Fruit fly (Drosophila melanogaster) whole organism, embryonic: ENCODE data around the gene MBD-like.

Experiments
- ATbp ChIP-seq: fragments of 200-800 bp; sonication (Bioruptor generic); optimal IDR thresholded peaks from 2 replicates; lab custom pipeline; 2017; ENCODE audit warnings: missing biosample characterization, mild to moderate bottlenecking, missing genetic modification characterization, missing genetic modification reagents
- BtbVII ChIP-seq: fragments of 200-800 bp; sonication (Bioruptor generic); optimal IDR thresholded peaks from 3 replicates; lab custom pipeline; 2017; ENCODE audit warnings: missing biosample characterization, mild to moderate bottlenecking, missing genetic modification characterization
- CG12391 ChIP-seq: fragments of 200-800 bp; sonication (Bioruptor generic); optimal IDR thresholded peaks from 3 replicates; lab custom pipeline; 2018; ENCODE audit warnings: missing biosample characterization, mild to moderate bottlenecking, missing genetic modification characterization, moderate library complexity
- CG12659 ChIP-seq: fragments of 200-800 bp; sonication (Bioruptor generic); optimal IDR thresholded peaks from 3 replicates; lab custom pipeline; 2017; ENCODE audit warnings: mild to moderate bottlenecking, missing biosample characterization, missing genetic modification reagents, missing genetic modification characterization
- CG13123 ChIP-seq: fragments of 200-800 bp; sonication (Bioruptor generic); optimal IDR thresholded peaks from 2 replicates; lab custom pipeline; 2016; ENCODE audit warnings: missing biosample characterization, missing genetic modification characterization
- CG14710 ChIP-seq: fragments of 200-800 bp; sonication (Bioruptor generic); optimal IDR thresholded peaks from 3 replicates; lab custom pipeline; 2019; ENCODE audit warnings: missing biosample characterization, mild to moderate bottlenecking, missing genetic modification characterization, moderate library complexity
- CG15479 ChIP-seq: fragments of 200-800 bp; sonication (Bioruptor generic); optimal IDR thresholded peaks from 3 replicates; lab custom pipeline; 2019; ENCODE audit warnings: missing biosample characterization, mild to moderate bottlenecking, missing genetic modification characterization, moderate library complexity
- CG15601 ChIP-seq: fragments of 200-800 bp; sonication (Bioruptor generic); optimal IDR thresholded peaks from 3 replicates; lab custom pipeline; 2019; ENCODE audit warnings: missing biosample characterization, mild to moderate bottlenecking, missing genetic modification characterization, moderate library complexity
- CG15696 ChIP-seq: fragments of 200-800 bp; sonication (Bioruptor generic); optimal IDR thresholded peaks from 2 replicates; lab custom pipeline; 2019; ENCODE audit warnings: missing biosample characterization, mild to moderate bottlenecking, missing genetic modification characterization, moderate library complexity
- CG1647 ChIP-seq: fragments of 200-800 bp; sonication (Bioruptor generic); optimal IDR thresholded peaks from 3 replicates; lab custom pipeline; 2016; ENCODE audit warnings: missing biosample characterization, missing genetic modification characterization
- CG2712 ChIP-seq: fragments of 200-800 bp; optimal IDR thresholded peaks from 3 replicates; lab custom pipeline; 2019; ENCODE audit warnings: missing biosample characterization, mild to moderate bottlenecking, missing genetic modification characterization, moderate library complexity
- CG2875 ChIP-seq: fragments of 200-800 bp; sonication (Bioruptor generic); optimal IDR thresholded peaks from 2 replicates; lab custom pipeline; 2017; ENCODE audit warnings: missing biosample characterization, mild to moderate bottlenecking, missing genetic modification characterization, missing genetic modification reagents
- CG4360 ChIP-seq: fragments of 200-800 bp; sonication (Bioruptor generic); IDR thresholded peaks from 2 replicates; pipeline ENCODE4 v1.3.6; 2022; ENCODE audit warnings: missing biosample characterization, missing genetic modification characterization
- CG6254 ChIP-seq: fragments of 200-800 bp; sonication (Bioruptor generic); optimal IDR thresholded peaks from 3 replicates; lab custom pipeline; 2017; ENCODE audit warnings: mild to moderate bottlenecking, missing biosample characterization, missing genetic modification reagents, missing genetic modification characterization
- CG6683 ChIP-seq: fragments of 200-800 bp; sonication (Bioruptor generic); optimal IDR thresholded peaks from 2 replicates; lab custom pipeline; 2017; ENCODE audit warnings: missing biosample characterization, mild to moderate bottlenecking, missing genetic modification characterization, missing genetic modification reagents
- CG6689 ChIP-seq: fragments of 200-800 bp; sonication (Bioruptor generic); IDR thresholded peaks from 2 replicates; pipeline ENCODE4 v1.3.6; 2022; ENCODE audit warnings: missing biosample characterization, missing genetic modification characterization
- CG9609 ChIP-seq: fragments of 200-800 bp; sonication (Bioruptor generic); optimal IDR thresholded peaks from 3 replicates; lab custom pipeline; 2016; ENCODE audit warnings: missing biosample characterization, missing genetic modification characterization
- D ChIP-seq, 2 experiments: fragments of 200-800 bp in 1 of 2; fragments of >200 bp in 1 of 2; sonication (Bioruptor generic) in 1 of 2; optimal IDR thresholded peaks; 2 replicates in 1 of 2; 3 replicates in 1 of 2; lab custom pipeline; 2017; ENCODE audit warnings: mild to moderate bottlenecking in 1 of 2, missing biosample characterization in 1 of 2, missing genetic modification characterization in 1 of 2, missing genetic modification reagents in 1 of 2
- D19A ChIP-seq: fragments of 200-800 bp; optimal IDR thresholded peaks from 3 replicates; lab custom pipeline; 2019; ENCODE audit warnings: missing biosample characterization, mild to moderate bottlenecking, missing genetic modification characterization, moderate library complexity
- Eip74EF ChIP-seq, 2 experiments: fragments of 200-800 bp in 1 of 2; fragments of >200 bp in 1 of 2; sonication (Bioruptor generic) in 1 of 2; optimal IDR thresholded peaks; 2 replicates each; lab custom pipeline; 2017 to 2019; ENCODE audit warnings: missing biosample characterization in 2 of 2, missing genetic modification characterization in 2 of 2, mild to moderate bottlenecking in 1 of 2, moderate library complexity in 1 of 2
- HLH4C ChIP-seq: fragments of 200-800 bp; sonication (Bioruptor generic); IDR thresholded peaks from 3 replicates; pipeline ENCODE4 v1.3.6; 2022; ENCODE audit warnings: missing biosample characterization, missing genetic modification characterization; ENCODE audit not compliant: partially characterized antibody
- HLHmδ ChIP-seq: fragments of 200-800 bp; sonication (Bioruptor generic); optimal IDR thresholded peaks from 2 replicates; lab custom pipeline; 2018; ENCODE audit warnings: missing biosample characterization, mild to moderate bottlenecking, missing genetic modification characterization, moderate library complexity
- HmgD ChIP-seq: fragments of 200-800 bp; sonication (Bioruptor generic); optimal IDR thresholded peaks from 3 replicates; lab custom pipeline; 2016; ENCODE audit warnings: missing biosample characterization, missing genetic modification characterization
- HmgZ ChIP-seq: fragments of 200-800 bp; sonication (Bioruptor generic); optimal IDR thresholded peaks from 2 replicates; lab custom pipeline; 2018; ENCODE audit warnings: missing biosample characterization, mild to moderate bottlenecking, missing genetic modification characterization
- NC2β ChIP-seq: fragments of 200-800 bp; sonication (Bioruptor generic); optimal IDR thresholded peaks from 2 replicates; lab custom pipeline; 2016; ENCODE audit warnings: missing biosample characterization, missing genetic modification characterization
- Nf-YC ChIP-seq: fragments of 200-800 bp; optimal IDR thresholded peaks from 3 replicates; lab custom pipeline; 2019; ENCODE audit warnings: missing biosample characterization, mild to moderate bottlenecking, missing genetic modification characterization, moderate library complexity
- Oaz ChIP-seq: fragments of 200-800 bp; sonication (Bioruptor generic); IDR thresholded peaks from 2 replicates; pipeline ENCODE4 v1.3.6; 2022; ENCODE audit warnings: missing biosample characterization, missing genetic modification characterization
- Side ChIP-seq: fragments of 200-800 bp; sonication (Bioruptor generic); optimal IDR thresholded peaks from 2 replicates; lab custom pipeline; 2016; ENCODE audit warnings: missing biosample characterization, missing genetic modification characterization
- Sox100B ChIP-seq: fragments of 200-800 bp; sonication (Bioruptor generic); optimal IDR thresholded peaks from 3 replicates; lab custom pipeline; 2018; ENCODE audit warnings: missing biosample characterization, mild to moderate bottlenecking, missing genetic modification characterization
- Taf1 ChIP-seq: fragments of 200-800 bp; sonication (Bioruptor generic); IDR thresholded peaks from 2 replicates; pipeline ENCODE4 v1.3.6; 2022; ENCODE audit warnings: missing biosample characterization, missing genetic modification characterization
- Tbp ChIP-seq: fragments of >200 bp; optimal IDR thresholded peaks from 2 replicates; lab custom pipeline; 2018; ENCODE audit warnings: missing biosample characterization, missing genetic modification characterization
- Trl ChIP-seq, 3 experiments: fragments of >200 bp in 2 of 3; fragments of 200-800 bp in 1 of 3; sonication (Bioruptor generic) in 1 of 3; optimal IDR thresholded peaks; 2 replicates in 1 of 3; 3 replicates in 2 of 3; lab custom pipeline; 2016 to 2017; ENCODE audit warnings: missing biosample characterization in 1 of 3, missing genetic modification characterization in 1 of 3
- cad ChIP-seq: fragments of >200 bp; optimal IDR thresholded peaks from 2 replicates; lab custom pipeline; 2017; ENCODE audit warnings: missing biosample characterization, missing genetic modification characterization
- caup ChIP-seq: fragments of 200-800 bp; sonication (Bioruptor generic); optimal IDR thresholded peaks from 3 replicates; lab custom pipeline; 2017; ENCODE audit warnings: missing biosample characterization, mild to moderate bottlenecking, missing genetic modification characterization, moderate library complexity; ENCODE audit not compliant: severe bottlenecking
- dati ChIP-seq: fragments of 200-800 bp; sonication (Bioruptor generic); IDR thresholded peaks from 2 replicates; pipeline ENCODE4 v1.3.6; 2022; ENCODE audit warnings: missing biosample characterization, missing genetic modification characterization
- dmrt99B ChIP-seq: fragments of 200-800 bp; sonication (Bioruptor generic); optimal IDR thresholded peaks from 2 replicates; lab custom pipeline; 2018; ENCODE audit warnings: missing biosample characterization, mild to moderate bottlenecking, missing genetic modification characterization, moderate library complexity
- kah ChIP-seq: fragments of 200-800 bp; sonication (Bioruptor generic); optimal IDR thresholded peaks from 2 replicates; lab custom pipeline; 2018; ENCODE audit warnings: missing biosample characterization, mild to moderate bottlenecking, missing genetic modification characterization
- nerfin-1 ChIP-seq: fragments of 200-800 bp; sonication (Bioruptor generic); optimal IDR thresholded peaks from 3 replicates; lab custom pipeline; 2019; ENCODE audit warnings: missing biosample characterization, mild to moderate bottlenecking, missing genetic modification characterization, moderate library complexity
- oc ChIP-seq: fragments of 200-800 bp; sonication (Bioruptor generic); optimal IDR thresholded peaks from 2 replicates; lab custom pipeline; 2018; ENCODE audit warnings: missing biosample characterization, mild to moderate bottlenecking, missing genetic modification characterization, moderate library complexity
- odd ChIP-seq: fragments of 200-800 bp; sonication (Bioruptor generic); optimal IDR thresholded peaks from 2 replicates; lab custom pipeline; 2017; ENCODE audit warnings: missing biosample characterization, mild to moderate bottlenecking, missing genetic modification characterization
- schlank ChIP-seq: fragments of 200-800 bp; sonication (Bioruptor generic); optimal IDR thresholded peaks from 2 replicates; lab custom pipeline; 2018; ENCODE audit warnings: missing biosample characterization, mild to moderate bottlenecking, missing genetic modification characterization
- sd ChIP-seq: fragments of 200-800 bp; sonication (Bioruptor generic); optimal IDR thresholded peaks from 3 replicates; lab custom pipeline; 2018; ENCODE audit warnings: missing biosample characterization, mild to moderate bottlenecking, missing genetic modification characterization, moderate library complexity
- sr ChIP-seq: fragments of 200-800 bp; sonication (Bioruptor generic); IDR thresholded peaks from 3 replicates; pipeline ENCODE4 v1.3.6; 2022; ENCODE audit warnings: missing biosample characterization, missing genetic modification characterization
- tap ChIP-seq: fragments of 200-800 bp; optimal IDR thresholded peaks from 3 replicates; lab custom pipeline; 2019; ENCODE audit warnings: missing biosample characterization, mild to moderate bottlenecking, missing genetic modification characterization, moderate library complexity
- trem ChIP-seq: fragments of 200-800 bp; optimal IDR thresholded peaks from 3 replicates; lab custom pipeline; 2019; ENCODE audit warnings: missing biosample characterization, mild to moderate bottlenecking, missing genetic modification characterization, moderate library complexity
- vfl ChIP-seq: fragments of 200-800 bp; sonication (Bioruptor generic); optimal IDR thresholded peaks from 2 replicates; lab custom pipeline; 2016; ENCODE audit warnings: missing biosample characterization, missing genetic modification characterization
- vnd ChIP-seq: fragments of 200-800 bp; sonication (Bioruptor generic); IDR thresholded peaks from 3 replicates; pipeline ENCODE4 v1.3.6; 2022; ENCODE audit warnings: missing biosample characterization, missing genetic modification characterization; ENCODE audit not compliant: partially characterized antibody

Gene MBD-like

DNA sequence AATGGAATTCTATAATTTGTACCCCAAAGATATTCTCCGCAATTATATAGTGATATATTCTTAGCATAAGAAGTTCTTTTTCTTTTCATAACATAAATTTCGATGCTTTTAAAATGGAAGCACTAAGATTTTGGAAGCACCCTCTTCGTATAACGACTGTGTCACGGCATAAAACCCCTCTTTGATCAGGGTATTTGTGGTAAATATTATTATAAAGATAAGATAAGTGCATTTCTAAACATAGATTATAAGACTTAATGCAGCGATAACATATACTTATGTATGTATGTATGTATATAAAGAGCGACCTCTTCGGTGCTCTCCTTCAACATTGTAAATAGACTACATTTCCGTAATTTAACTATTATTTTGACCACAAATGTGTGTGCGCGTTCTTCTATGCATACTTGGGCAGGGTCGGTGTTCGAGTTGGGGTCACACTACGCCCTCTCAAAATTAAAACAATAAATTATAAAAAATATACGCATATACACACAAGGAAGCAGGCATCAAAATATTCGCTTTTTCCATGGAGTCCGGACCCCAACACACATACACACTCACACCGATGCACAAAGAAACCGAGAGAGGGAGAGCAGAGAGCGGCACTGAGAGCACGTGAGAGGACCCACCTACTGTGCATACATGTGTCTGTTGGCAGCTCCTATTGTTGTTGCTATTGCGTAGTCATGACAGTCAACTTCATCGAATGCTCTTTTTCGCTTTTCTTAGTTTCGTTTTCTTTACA lies 9.1 kb upstream of the MBD-like start (continued):
- TF ChIP-seq Trl (optimal IDR thresholded peaks at IDR 0.05; lab: Kevin White, UChicago) (peak; percentile 99 to 100), Trl (GFP tag; optimal IDR thresholded peaks at IDR 0.05; lab: Kevin White, UChicago) (peak; percentile 66), CG13123 (no peak), Side (GFP tag; lab: Kevin White, UChicago) (no peak), Taf1 (GFP tag; lab: Robert Waterston, UW) (no peak), HLHmδ (GFP tag; lab: Kevin White, UChicago) (peak; percentile 41), HmgZ (tag; lab: Kevin White, UChicago) (no peak), NC2β (GFP tag; lab: Kevin White, UChicago) (no peak), tap (tag; lab: Kevin White, UChicago) (peak; percentile 1), BtbVII (GFP tag; lab: Kevin White, UChicago) (no peak), cad (GFP tag; lab: Kevin White, UChicago) (peak; percentile 24), CG9609 (GFP tag; lab: Kevin White, UChicago) (no peak), nerfin-1 (peak; percentile 25), sr (GFP tag; lab: Robert Waterston, UW) (no peak), caup (no peak), odd (peak; percentile 6), Sox100B (GFP tag; lab: Kevin White, UChicago) (peak; percentile 13), vfl (GFP tag; lab: Kevin White, UChicago) (no peak), oc (peak; percentile 50), dati (GFP tag; lab: Robert Waterston, UW) (no peak), CG12659 (GFP tag; lab: Kevin White, UChicago) (no peak), vnd (no peak), CG2712 (tag; lab: Kevin White, UChicago) (peak; percentile 16), CG2875 (peak; percentile 12), CG6254 (GFP tag; lab: Kevin White, UChicago) (peak; percentile 26), schlank (tag; lab: Kevin White, UChicago) (no peak), CG12391 (tag; lab: Kevin White, UChicago) (peak; percentile 8), CG15601 (peak; percentile 52), D19A (tag; lab: Kevin White, UChicago) (peak; percentile 63), sd (tag; lab: Kevin White, UChicago) (peak; percentile 61), kah (GFP tag; lab: Kevin White, UChicago) (peak; percentile 1), CG15479 (peak; percentile 41), Nf-YC (no peak), Eip74EF (GFP tag; optimal IDR thresholded peaks at IDR 0.05; lab: Kevin White, UChicago) (peak; percentile 34 to 39), ATbp (peak; percentile 27), CG15696 (peak; percentile 22), D (optimal IDR thresholded peaks at IDR 0.05; lab: Kevin White, UChicago) (no peak), D (GFP tag; optimal IDR thresholded peaks at IDR 0.05; lab: Kevin White, UChicago) (no peak), HLH4C (no peak), CG6683 (GFP tag; lab: Kevin White, UChicago) (peak; percentile 19), Oaz (GFP tag; lab: Robert Waterston, UW) (no peak), trem (tag; lab: Kevin White, UChicago) (peak; percentile 7), CG14710 (peak; percentile 14), CG1647 (GFP tag; lab: Kevin White, UChicago) (no peak), HmgD (GFP tag; lab: Kevin White, UChicago) (no peak), CG4360 (no peak), Tbp (GFP tag; lab: Kevin White, UChicago) (peak; percentile 44), dmrt99B (tag; lab: Kevin White, UChicago) (peak; percentile 1), CG6689 (no peak)
